Fruit fly (Drosophila melanogaster): ENCODE measurements around the gene sgg.
A peak's percentile ranks its signal among the peaks of the same experiment; 100 is the strongest.

The sgg gene

DNA sequence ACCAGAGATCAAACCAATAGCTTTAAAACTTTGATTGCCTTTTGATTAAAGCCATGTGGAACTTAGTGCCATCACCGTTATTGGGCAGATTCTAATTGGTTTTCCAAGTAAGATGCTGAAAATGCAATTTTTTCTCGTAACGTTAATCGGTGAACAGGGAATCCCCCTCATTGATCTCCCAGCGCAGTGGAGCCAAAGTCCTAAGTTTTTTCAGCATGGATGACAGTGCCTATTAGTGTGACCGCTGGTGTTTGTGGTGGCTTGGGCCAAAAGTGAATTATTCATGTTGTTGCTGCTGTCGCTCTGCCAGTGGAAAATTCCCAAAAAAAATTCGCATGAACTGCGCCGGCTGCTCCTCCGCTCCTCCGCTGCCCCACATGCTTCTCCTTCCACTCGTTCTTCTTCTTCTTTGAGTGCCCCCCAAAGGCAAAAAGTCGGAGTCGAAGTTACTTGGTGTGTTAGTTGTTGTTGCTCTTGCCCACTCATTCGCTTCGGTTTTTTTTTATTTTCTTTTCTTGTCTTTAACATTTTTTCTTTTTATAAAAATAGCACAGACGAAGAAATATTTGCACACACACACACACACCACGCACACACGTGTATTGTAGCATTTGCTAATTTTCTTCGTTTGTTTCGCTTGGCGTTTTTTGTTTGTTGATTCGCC is 14.3 kb downstream of the sgg start:
- TF ChIP-seq CG8478 (optimal IDR thresholded peaks at IDR 0.05) (no peak), CTCF (optimal IDR thresholded peaks at IDR 0.05) (no peak)

DNA sequence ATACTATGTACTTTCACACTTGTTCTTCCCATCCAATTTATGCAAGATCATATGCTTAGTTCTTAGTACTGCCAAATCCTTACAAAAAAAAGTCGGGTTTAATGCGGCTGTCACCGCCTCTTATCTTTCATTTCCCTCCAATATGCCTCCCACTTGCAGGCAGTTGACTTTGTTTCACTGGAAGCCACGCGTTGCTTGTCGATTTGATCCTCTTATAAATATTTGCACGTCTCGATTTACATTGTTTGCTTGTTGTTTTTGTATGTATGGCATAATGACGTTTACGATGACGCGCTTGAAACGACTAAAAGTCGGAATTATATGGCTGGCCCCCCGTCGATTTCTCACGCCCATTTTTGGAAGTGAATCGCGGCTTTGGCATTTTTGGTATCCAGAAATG is 15.2 kb downstream of the sgg start:
- TF ChIP-seq CTCF (optimal IDR thresholded peaks at IDR 0.05) (no peak), CG8478 (optimal IDR thresholded peaks at IDR 0.05) (no peak)

dm6 chrX:2651128-2651527 is 17.4 kb downstream of the sgg start:
- no peak for TF ChIP-seq CG8478 (optimal IDR thresholded peaks at IDR 0.05)
- no peak for TF ChIP-seq CTCF (optimal IDR thresholded peaks at IDR 0.05)

DNA sequence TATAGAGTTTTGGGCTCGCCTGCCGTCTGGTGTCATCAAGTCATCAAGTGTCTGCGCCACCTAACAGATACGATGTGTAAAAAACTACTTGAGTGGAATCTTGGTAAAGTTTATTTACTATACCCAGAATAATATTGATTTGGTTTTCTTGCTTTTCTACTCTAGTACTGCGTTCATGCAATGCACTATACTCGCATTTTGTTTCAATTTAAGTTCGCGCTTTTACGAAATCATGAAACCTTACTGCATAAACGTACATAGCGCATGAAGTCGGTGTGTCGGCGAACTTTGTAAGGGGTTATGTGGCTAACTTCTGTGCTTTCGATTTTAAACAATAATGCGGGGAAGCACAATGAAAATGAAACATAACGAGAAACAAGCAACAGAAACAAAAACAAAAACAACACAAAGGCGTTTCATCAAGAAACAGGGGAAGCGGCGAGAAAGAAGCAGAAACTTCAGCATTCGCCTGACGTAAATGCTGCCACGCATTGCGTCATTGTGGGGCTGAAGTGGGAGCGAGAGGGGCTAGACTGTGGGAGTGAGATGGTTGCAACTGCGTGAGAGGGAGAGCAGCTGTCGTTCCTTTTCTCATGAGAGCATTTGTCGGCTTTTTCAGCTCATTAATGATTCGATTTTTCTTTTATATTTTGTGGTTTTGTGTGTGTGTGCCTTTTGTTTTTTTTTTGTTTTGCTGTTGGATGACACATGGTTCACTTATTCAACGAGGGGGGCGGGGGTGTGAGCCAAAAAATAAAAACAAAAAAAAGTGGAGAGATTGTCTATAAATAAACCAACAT is 18.6 kb downstream of the sgg start:
- TF ChIP-seq CG8478 (optimal IDR thresholded peaks at IDR 0.05) (no peak), CTCF (optimal IDR thresholded peaks at IDR 0.05) (no peak)

DNA sequence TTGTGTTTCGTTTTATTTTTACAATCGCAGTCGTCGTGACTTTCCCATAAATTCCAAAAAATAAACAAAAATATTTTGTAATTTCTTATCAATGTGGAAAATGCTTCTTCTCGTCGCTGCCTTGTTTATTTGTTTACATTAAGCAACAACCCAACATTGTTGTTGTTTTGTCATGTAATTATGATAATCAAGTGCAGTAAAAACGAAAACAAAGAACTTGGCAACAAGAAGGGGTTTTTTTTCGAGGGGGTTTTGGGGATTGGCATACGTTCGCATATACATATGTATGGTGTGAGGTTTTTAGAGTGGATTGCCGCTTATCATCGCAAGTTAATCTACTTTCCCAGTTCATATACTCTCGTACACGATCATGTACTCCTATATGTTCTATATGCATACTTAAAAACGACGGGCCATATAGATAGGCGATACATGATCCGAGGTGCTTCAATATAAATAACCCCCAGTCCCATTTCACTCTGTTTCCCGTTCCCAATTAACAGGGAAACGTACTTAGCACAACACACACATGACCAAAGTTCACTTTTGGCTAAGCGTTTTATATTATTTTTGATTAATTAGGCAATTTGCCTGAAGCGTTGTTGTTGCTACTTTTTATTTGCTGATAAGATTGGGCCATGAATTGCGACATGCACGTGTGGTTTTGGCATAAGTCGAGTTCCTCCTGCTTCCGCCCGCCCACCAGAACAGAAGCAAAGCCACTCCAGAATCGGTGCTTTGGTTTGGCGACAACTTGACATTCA is 20.0 kb downstream of the sgg start:
- TF ChIP-seq CTCF (optimal IDR thresholded peaks at IDR 0.05) = no peak

DNA sequence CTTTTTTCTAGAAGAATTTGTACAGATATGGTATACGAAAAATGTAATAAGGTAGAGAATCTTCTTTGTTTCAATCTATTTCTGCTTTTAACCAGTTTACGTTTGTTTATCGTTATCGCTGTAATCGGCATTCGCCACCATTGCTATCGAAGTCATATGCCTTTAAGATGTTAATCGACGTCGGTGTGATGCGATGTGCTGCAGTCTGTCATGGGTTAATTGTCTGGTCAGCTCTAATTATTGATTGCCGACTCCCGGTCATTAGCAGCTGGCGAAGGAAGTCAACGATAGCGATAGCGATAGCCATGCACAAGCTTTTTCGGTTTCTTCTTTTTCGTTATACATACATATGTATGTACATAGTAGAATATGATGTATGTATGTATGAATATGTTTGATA is 21.7 kb downstream of the sgg start:
- TF ChIP-seq CTCF (optimal IDR thresholded peaks at IDR 0.05) (no peak), CG8478 (optimal IDR thresholded peaks at IDR 0.05) (no peak)

- TF ChIP-seq CG8478 (optimal IDR thresholded peaks at IDR 0.05) = no peak
- TF ChIP-seq CTCF (optimal IDR thresholded peaks at IDR 0.05) = peak; percentile 81 to 82
These were observed 22.2 kb downstream of the sgg start for dm6 chrX:2655998-2656397.

- TF ChIP-seq CG8478 (optimal IDR thresholded peaks at IDR 0.05) (no peak), CTCF (optimal IDR thresholded peaks at IDR 0.05) (no peak)
These were observed 23.5 kb downstream of the sgg start for dm6 chrX:2657220-2657619.

DNA sequence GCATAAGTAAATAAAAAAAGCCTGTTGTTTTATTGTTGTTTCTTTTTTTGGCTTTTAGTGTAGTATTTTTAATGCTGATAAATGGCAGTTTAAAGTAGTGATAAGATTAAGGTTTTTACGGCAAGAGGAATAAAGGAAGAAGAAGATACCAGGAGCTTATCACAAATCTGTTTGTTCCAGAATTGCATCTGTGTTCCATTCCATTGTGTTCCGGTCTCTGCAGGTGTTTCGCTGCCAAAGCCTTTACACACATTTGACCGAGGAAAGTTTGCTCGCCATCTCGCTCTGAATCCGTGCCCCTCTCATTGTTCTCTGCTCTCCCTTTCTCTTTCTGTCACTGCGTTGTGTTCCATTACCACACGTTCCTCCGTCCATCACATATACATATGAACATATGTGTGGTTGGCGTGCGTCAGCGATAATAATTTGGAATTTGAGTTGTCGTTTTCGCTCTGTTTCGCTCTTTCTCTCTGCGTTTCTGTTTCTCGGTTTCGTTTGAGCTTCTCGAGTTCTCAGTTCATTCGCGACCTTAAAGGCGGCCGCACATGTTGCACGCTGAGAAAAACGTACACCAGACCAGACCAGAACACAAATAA is 24.6 kb downstream of the sgg start:
- TF ChIP-seq CTCF (optimal IDR thresholded peaks at IDR 0.05) (peak in 1 of 2 experiments; percentile 31), CG8478 (optimal IDR thresholded peaks at IDR 0.05) (no peak)

DNA sequence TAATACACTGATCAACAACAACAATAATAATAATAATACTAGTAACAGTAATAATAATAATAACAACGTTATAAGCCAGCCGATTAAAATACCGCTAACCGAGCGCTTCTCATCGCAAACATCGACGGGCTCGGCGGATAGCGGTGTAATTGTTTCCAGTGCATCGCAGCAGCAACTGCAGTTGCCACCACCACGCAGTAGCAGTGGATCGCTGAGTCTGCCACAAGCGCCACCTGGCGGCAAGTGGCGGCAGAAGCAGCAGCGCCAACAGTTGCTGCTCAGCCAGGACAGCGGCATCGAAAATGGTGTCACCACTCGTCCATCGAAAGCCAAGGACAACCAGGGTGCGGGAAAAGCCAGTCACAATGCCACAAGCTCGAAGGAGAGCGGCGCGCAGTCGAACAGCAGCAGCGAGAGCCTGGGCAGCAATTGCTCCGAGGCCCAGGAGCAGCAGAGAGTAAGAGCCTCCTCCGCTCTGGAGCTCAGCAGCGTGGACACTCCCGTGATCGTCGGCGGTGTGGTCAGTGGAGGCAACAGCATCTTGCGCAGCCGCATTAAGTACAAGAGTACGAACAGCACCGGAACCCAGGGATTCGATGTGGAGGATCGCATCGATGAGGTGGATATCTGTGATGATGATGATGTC is 25.8 kb downstream of the sgg start:
- no peak for TF ChIP-seq CG8478 (optimal IDR thresholded peaks at IDR 0.05)
- peak; percentile 85 to 88 for TF ChIP-seq CTCF (optimal IDR thresholded peaks at IDR 0.05)

DNA sequence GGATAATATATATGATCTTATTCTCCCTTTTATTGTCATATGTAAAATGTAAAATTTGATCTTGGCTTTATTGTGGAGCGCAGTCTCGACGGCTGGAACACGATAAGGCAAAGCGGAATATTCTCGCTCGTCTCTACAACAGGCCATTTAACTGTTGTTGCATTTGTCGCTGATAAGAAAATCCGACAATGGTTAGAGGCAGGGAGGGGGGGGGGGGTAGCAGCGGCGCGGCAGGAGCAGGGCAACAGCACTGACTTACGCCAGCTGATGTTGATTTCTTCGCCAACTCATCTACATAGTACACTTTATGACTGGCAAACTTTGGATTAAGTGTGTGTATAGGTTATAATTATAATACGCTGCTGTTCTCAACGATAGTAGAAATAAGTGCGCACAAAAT is 28.0 kb downstream of the sgg start:
- no peak for TF ChIP-seq CTCF (optimal IDR thresholded peaks at IDR 0.05)
- TF ChIP-seq CG8478 (optimal IDR thresholded peaks at IDR 0.05) = no peak

- TF ChIP-seq CG8478 (optimal IDR thresholded peaks at IDR 0.05) = no peak
- TF ChIP-seq CTCF (optimal IDR thresholded peaks at IDR 0.05) = no peak
These were observed 28.9 kb downstream of the sgg start for dm6 chrX:2662540-2663133.

DNA sequence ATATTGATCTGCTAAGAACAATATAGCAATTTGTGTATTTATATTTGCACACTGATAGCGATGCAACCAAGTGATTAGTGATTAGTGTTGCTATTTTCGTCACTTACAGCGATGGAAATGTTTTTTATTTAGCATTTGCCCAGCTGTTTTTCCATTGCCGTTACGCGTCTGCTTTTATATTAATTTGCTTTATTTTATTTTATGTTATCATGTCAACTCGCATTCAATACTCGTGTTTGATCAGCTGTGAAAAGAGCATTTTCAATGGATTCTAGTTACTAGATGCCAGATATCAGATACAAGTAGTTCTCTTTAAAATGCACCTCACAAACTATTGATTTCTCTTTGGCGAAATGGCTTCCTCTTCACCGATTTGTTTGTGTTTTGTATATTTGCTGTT is 29.7 kb downstream of the sgg start:
- TF ChIP-seq CG8478 (optimal IDR thresholded peaks at IDR 0.05) (no peak), CTCF (optimal IDR thresholded peaks at IDR 0.05) (no peak)

DNA sequence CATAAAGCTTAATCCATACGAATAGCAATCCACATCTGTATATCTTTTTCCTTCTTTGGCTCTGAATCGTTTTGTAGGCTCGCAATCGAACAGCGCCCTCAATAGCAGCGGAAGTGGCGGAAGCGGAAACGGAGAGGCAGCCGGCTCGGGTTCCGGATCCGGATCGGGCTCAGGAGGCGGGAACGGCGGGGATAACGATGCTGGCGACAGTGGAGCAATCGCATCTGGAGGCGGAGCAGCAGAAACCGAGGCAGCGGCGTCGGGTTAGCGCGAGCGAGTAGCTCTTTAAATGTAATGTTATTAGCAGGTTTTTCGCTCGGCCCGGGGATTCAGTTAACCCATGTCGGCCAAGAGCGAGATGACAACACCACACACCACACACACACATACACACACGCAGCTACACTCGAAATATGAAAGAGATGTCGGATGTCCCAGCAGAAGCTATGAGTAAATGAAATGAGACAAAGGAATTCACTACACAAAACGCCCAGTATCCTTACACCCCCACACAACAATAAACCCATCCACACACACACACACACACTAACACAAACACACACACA is 43.4 kb downstream of the sgg start:
- TF ChIP-seq CG8478 (optimal IDR thresholded peaks at IDR 0.05) = no peak
- TF ChIP-seq CTCF (optimal IDR thresholded peaks at IDR 0.05) = no peak

All from S2 (cell line).